Fruit fly (Drosophila melanogaster) whole organism, embryonic: ENCODE data around the gene rdhB.
A peak's percentile ranks its signal among the peaks of the same experiment; 100 is the strongest.

Experiments used
- ATbp ChIP-seq: fragments of 200-800 bp; sonication (Bioruptor generic); optimal IDR thresholded peaks from 2 replicates; lab custom pipeline; 2017; ENCODE audit warnings: missing biosample characterization, mild to moderate bottlenecking, missing genetic modification characterization, missing genetic modification reagents
- Atf3 ChIP-seq: fragments of 200-800 bp; sonication (Bioruptor generic); optimal IDR thresholded peaks from 3 replicates; lab custom pipeline; 2016; ENCODE audit warnings: missing biosample characterization, missing genetic modification characterization
- Atf6 ChIP-seq: fragments of 200-800 bp; sonication (Bioruptor generic); IDR thresholded peaks from 2 replicates; pipeline ENCODE4 v1.3.6; 2022; ENCODE audit warnings: missing biosample characterization, missing genetic modification characterization
- Bdp1 ChIP-seq: fragments of 200-800 bp; sonication (Bioruptor generic); optimal IDR thresholded peaks from 3 replicates; lab custom pipeline; 2016; ENCODE audit warnings: missing biosample characterization, missing genetic modification characterization
- Bgb ChIP-seq: fragments of 200-800 bp; sonication (Bioruptor generic); IDR thresholded peaks from 2 replicates; pipeline ENCODE4 v1.3.6; 2022; ENCODE audit warnings: missing biosample characterization, missing genetic modification characterization; ENCODE audit not compliant: partially characterized antibody
- CG10147 ChIP-seq: fragments of 200-800 bp; sonication (Bioruptor generic); optimal IDR thresholded peaks from 2 replicates; lab custom pipeline; 2019; ENCODE audit warnings: missing biosample characterization, mild to moderate bottlenecking, missing genetic modification characterization, moderate library complexity
- CG10274 ChIP-seq: fragments of 200-800 bp; sonication (Bioruptor generic); optimal IDR thresholded peaks from 3 replicates; lab custom pipeline; 2017; ENCODE audit warnings: missing biosample characterization, mild to moderate bottlenecking, missing genetic modification characterization
- CG10321 ChIP-seq: fragments of 200-800 bp; sonication (Bioruptor generic); IDR thresholded peaks from 2 replicates; pipeline ENCODE4 v1.3.6; 2022; ENCODE audit warnings: missing biosample characterization, missing genetic modification characterization
- CG10431 ChIP-seq: fragments of 200-800 bp; sonication (Bioruptor generic); optimal IDR thresholded peaks from 3 replicates; lab custom pipeline; 2018; ENCODE audit warnings: missing biosample characterization, mild to moderate bottlenecking, missing genetic modification characterization
- CG12391 ChIP-seq: fragments of 200-800 bp; sonication (Bioruptor generic); optimal IDR thresholded peaks from 3 replicates; lab custom pipeline; 2018; ENCODE audit warnings: missing biosample characterization, mild to moderate bottlenecking, missing genetic modification characterization, moderate library complexity
- CG14710 ChIP-seq: fragments of 200-800 bp; sonication (Bioruptor generic); optimal IDR thresholded peaks from 3 replicates; lab custom pipeline; 2019; ENCODE audit warnings: missing biosample characterization, mild to moderate bottlenecking, missing genetic modification characterization, moderate library complexity
- CG14860 ChIP-seq: fragments of 200-800 bp; sonication (Bioruptor generic); IDR thresholded peaks from 3 replicates; pipeline ENCODE4 v1.3.6; 2022; ENCODE audit warnings: missing biosample characterization, missing genetic modification characterization; ENCODE audit not compliant: partially characterized antibody
- CG1529 ChIP-seq: fragments of 200-800 bp; sonication (Bioruptor generic); optimal IDR thresholded peaks from 3 replicates; lab custom pipeline; 2018; ENCODE audit warnings: missing biosample characterization, missing genetic modification characterization
- CG15514 ChIP-seq: fragments of 200-800 bp; sonication (Bioruptor generic); optimal IDR thresholded peaks from 3 replicates; lab custom pipeline; 2017; ENCODE audit warnings: missing biosample characterization, missing genetic modification characterization, mild to moderate bottlenecking, moderate library complexity, missing genetic modification reagents
- CG16813 ChIP-seq: fragments of 200-800 bp; sonication (Bioruptor generic); IDR thresholded peaks from 3 replicates; pipeline ENCODE4 v1.3.6; 2022; ENCODE audit warnings: missing biosample characterization, missing genetic modification characterization; ENCODE audit not compliant: partially characterized antibody
- CG34224 ChIP-seq: fragments of 200-800 bp; sonication (Bioruptor generic); IDR thresholded peaks from 3 replicates; pipeline ENCODE4 v1.3.6; 2022; ENCODE audit warnings: missing biosample characterization, missing genetic modification characterization; ENCODE audit not compliant: partially characterized antibody
- CG4360 ChIP-seq: fragments of 200-800 bp; sonication (Bioruptor generic); IDR thresholded peaks from 2 replicates; pipeline ENCODE4 v1.3.6; 2022; ENCODE audit warnings: missing biosample characterization, missing genetic modification characterization
- CG6683 ChIP-seq: fragments of 200-800 bp; sonication (Bioruptor generic); optimal IDR thresholded peaks from 2 replicates; lab custom pipeline; 2017; ENCODE audit warnings: missing biosample characterization, mild to moderate bottlenecking, missing genetic modification characterization, missing genetic modification reagents
- CG7745 ChIP-seq: fragments of 200-800 bp; sonication (Bioruptor generic); optimal IDR thresholded peaks from 2 replicates; lab custom pipeline; 2018; ENCODE audit warnings: missing biosample characterization, mild to moderate bottlenecking, missing genetic modification characterization, moderate library complexity
- CG8290 ChIP-seq, 3 experiments: fragments of 200-800 bp; sonication (Bioruptor generic); optimal IDR thresholded peaks; 2 replicates each; lab custom pipeline; 2016 to 2019; ENCODE audit warnings: missing biosample characterization in 3 of 3, missing genetic modification characterization in 3 of 3, mild to moderate bottlenecking in 2 of 3, moderate library complexity in 1 of 3
- CG8478 ChIP-seq: fragments of >200 bp; optimal IDR thresholded peaks from 2 replicates; lab custom pipeline; 2018
- CTCF ChIP-seq: fragments of 200-800 bp; sonication (Bioruptor generic); optimal IDR thresholded peaks from 2 replicates; lab custom pipeline; 2017; ENCODE audit warnings: missing biosample characterization, mild to moderate bottlenecking, missing genetic modification characterization, moderate library complexity
- Dll ChIP-seq: fragments of 200-800 bp; sonication (Bioruptor generic); IDR thresholded peaks from 4 replicates; pipeline ENCODE4 v1.3.6; 2022; ENCODE audit warnings: missing biosample characterization, missing genetic modification characterization; ENCODE audit not compliant: partially characterized antibody
- MBD-R2 ChIP-seq: fragments of 200-800 bp; sonication (Bioruptor generic); IDR thresholded peaks from 2 replicates; pipeline ENCODE4 v1.3.6; 2022; ENCODE audit warnings: missing biosample characterization, missing genetic modification characterization
- Opbp ChIP-seq: fragments of 200-800 bp; sonication (Bioruptor generic); IDR thresholded peaks from 3 replicates; pipeline ENCODE4 v1.3.6; 2022; ENCODE audit warnings: missing biosample characterization, missing genetic modification characterization; ENCODE audit not compliant: partially characterized antibody
- Pdp1 ChIP-seq, 2 experiments: fragments of 200-800 bp; sonication (Bioruptor generic); optimal IDR thresholded peaks; 3 replicates each; lab custom pipeline; 2016; ENCODE audit warnings: missing biosample characterization in 2 of 2, missing genetic modification characterization in 2 of 2, mild to moderate bottlenecking in 1 of 2, moderate library complexity in 1 of 2
- Rx ChIP-seq: fragments of 200-800 bp; sonication (Bioruptor generic); IDR thresholded peaks from 2 replicates; pipeline ENCODE4 v1.3.6; 2022; ENCODE audit warnings: missing biosample characterization, missing genetic modification characterization
- Scr ChIP-seq: fragments of 200-800 bp; sonication (Bioruptor generic); IDR thresholded peaks from 2 replicates; pipeline ENCODE4 v1.3.6; 2022; ENCODE audit warnings: missing biosample characterization, missing genetic modification characterization; ENCODE audit not compliant: partially characterized antibody
- ato ChIP-seq: fragments of 200-800 bp; sonication (Bioruptor generic); IDR thresholded peaks from 2 replicates; pipeline ENCODE4 v1.3.6; 2022; ENCODE audit warnings: missing biosample characterization, missing genetic modification characterization; ENCODE audit not compliant: partially characterized antibody
- chinmo ChIP-seq: fragments of 200-800 bp; sonication (Bioruptor generic); IDR thresholded peaks from 4 replicates; pipeline ENCODE4 v1.3.6; 2022; ENCODE audit warnings: missing biosample characterization, missing genetic modification characterization; ENCODE audit not compliant: partially characterized antibody
- gsb-n ChIP-seq: fragments of 200-800 bp; sonication (Bioruptor generic); optimal IDR thresholded peaks from 3 replicates; lab custom pipeline; 2018; ENCODE audit warnings: missing biosample characterization, mild to moderate bottlenecking, missing genetic modification characterization
- hkb ChIP-seq, 2 experiments: fragments of 200-800 bp in 1 of 2; fragments of >200 bp in 1 of 2; sonication (Bioruptor generic) in 1 of 2; IDR thresholded peaks in 1 of 2; optimal IDR thresholded peaks in 1 of 2; 2 replicates each; pipeline versions ENCODE4 v1.3.6 to Lab custom; 2017 to 2022; ENCODE audit warnings: missing biosample characterization in 1 of 2, missing genetic modification characterization in 1 of 2
- inv ChIP-seq: fragments of 200-800 bp; sonication (Bioruptor generic); IDR thresholded peaks from 2 replicates; pipeline ENCODE4 v1.3.6; 2022; ENCODE audit warnings: missing biosample characterization, missing genetic modification characterization; ENCODE audit not compliant: partially characterized antibody
- kni ChIP-seq: fragments of 200-800 bp; sonication (Bioruptor generic); optimal IDR thresholded peaks from 3 replicates; lab custom pipeline; 2017; ENCODE audit warnings: mild to moderate bottlenecking, missing biosample characterization, missing genetic modification reagents, missing genetic modification characterization
- nerfin-2 ChIP-seq: fragments of 200-800 bp; sonication (Bioruptor generic); IDR thresholded peaks from 2 replicates; pipeline ENCODE4 v1.3.6; 2022; ENCODE audit warnings: missing biosample characterization, missing genetic modification characterization; ENCODE audit not compliant: partially characterized antibody
- pan ChIP-seq, 4 experiments: fragments of >200 bp in 3 of 4; fragments of 200-800 bp in 1 of 4; sonication (Bioruptor generic) in 1 of 4; optimal IDR thresholded peaks in 3 of 4; IDR thresholded peaks in 1 of 4; 2 replicates each; pipeline versions ENCODE4 v1.3.6 to Lab custom; 2017 to 2022; ENCODE audit warnings: missing biosample characterization in 2 of 4, missing genetic modification characterization in 2 of 4, mixed read lengths in 1 of 4
- rib ChIP-seq: fragments of 200-800 bp; sonication (Bioruptor generic); IDR thresholded peaks from 2 replicates; pipeline ENCODE4 v1.3.6; 2022; ENCODE audit warnings: missing biosample characterization, missing genetic modification characterization
- scrt ChIP-seq: fragments of 200-800 bp; sonication (Bioruptor generic); optimal IDR thresholded peaks from 2 replicates; lab custom pipeline; 2018; ENCODE audit warnings: missing biosample characterization, mild to moderate bottlenecking, missing genetic modification characterization, moderate library complexity
- sna ChIP-seq: fragments of 200-800 bp; sonication (Bioruptor generic); IDR thresholded peaks from 2 replicates; pipeline ENCODE4 v1.3.6; 2022; ENCODE audit warnings: missing biosample characterization, missing genetic modification characterization; ENCODE audit not compliant: partially characterized antibody
- sug ChIP-seq: fragments of 200-800 bp; optimal IDR thresholded peaks from 2 replicates; lab custom pipeline; 2019; ENCODE audit warnings: missing biosample characterization, mild to moderate bottlenecking, missing genetic modification characterization, moderate library complexity
- tll ChIP-seq, 2 experiments: fragments of 200-800 bp in 1 of 2; fragments of >200 bp in 1 of 2; sonication (Bioruptor generic) in 1 of 2; optimal IDR thresholded peaks; 2 replicates each; lab custom pipeline; 2017 to 2019; ENCODE audit warnings: missing biosample characterization in 2 of 2, missing genetic modification characterization in 2 of 2, mild to moderate bottlenecking in 1 of 2, moderate library complexity in 1 of 2
- wdn ChIP-seq: fragments of 200-800 bp; sonication (Bioruptor generic); IDR thresholded peaks from 2 replicates; pipeline ENCODE4 v1.3.6; 2022; ENCODE audit warnings: missing biosample characterization, missing genetic modification characterization

rdhB gene

DNA sequence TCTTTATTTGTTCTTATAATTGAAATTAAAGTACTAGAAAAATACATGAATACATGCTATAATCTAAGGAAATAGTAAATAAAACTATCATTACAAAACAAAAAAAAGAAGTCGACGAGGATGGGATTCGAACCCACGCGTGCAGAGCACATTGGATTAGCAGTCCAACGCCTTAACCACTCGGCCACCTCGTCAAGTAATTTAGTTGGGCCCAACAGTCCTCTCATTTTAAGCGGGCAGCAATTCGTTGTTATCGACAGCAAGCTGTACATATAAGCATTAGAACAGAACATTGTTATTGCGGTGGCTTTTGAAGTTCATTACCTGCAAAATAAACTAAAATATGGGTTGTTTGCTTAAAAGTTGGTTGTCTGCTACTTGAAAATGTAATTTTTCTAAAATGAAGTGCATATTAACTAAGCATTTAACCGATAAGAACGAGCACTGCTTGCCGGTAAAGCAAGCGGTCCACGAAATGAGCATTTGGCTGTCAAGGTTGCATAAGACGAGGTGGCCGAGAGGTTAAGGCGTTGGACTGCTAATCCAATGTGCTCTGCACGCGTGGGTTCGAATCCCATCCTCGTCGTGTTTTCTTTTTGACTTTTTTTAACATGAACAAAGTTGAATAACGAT lies 45.7 kb downstream of the rdhB start (continued):
- no peak for TF ChIP-seq CG8290 (GFP tag; optimal IDR thresholded peaks at IDR 0.05; lab: Kevin White, UChicago)
- TF ChIP-seq CG8290 (tag; optimal IDR thresholded peaks at IDR 0.05; lab: Kevin White, UChicago): peak in 1 of 2 experiments; percentile 16
- TF ChIP-seq tll (GFP tag; optimal IDR thresholded peaks at IDR 0.05; lab: Kevin White, UChicago): no peak
- TF ChIP-seq CG12391 (tag; lab: Kevin White, UChicago): peak; percentile 22
- no peak for TF ChIP-seq wdn (GFP tag; lab: Robert Waterston, UW)
- TF ChIP-seq CG6683: no peak
- peak; percentile 100 for TF ChIP-seq Bdp1 (GFP tag; lab: Kevin White, UChicago)
- TF ChIP-seq CG4360: 0 out of 2 replicates have a peak, but pooled peaks have one; percentile 16
- TF ChIP-seq Scr (GFP tag; lab: Robert Waterston, UW): peak; percentile 68
- TF ChIP-seq CG1529 (GFP tag; lab: Kevin White, UChicago): no peak
- no peak for TF ChIP-seq rib (GFP tag; lab: Robert Waterston, UW)
- peak; percentile 80 for TF ChIP-seq CG16813 (GFP tag; lab: Robert Waterston, UW)
- TF ChIP-seq ato (GFP tag; lab: Robert Waterston, UW): peak; percentile 74
- TF ChIP-seq kni (GFP tag; lab: Kevin White, UChicago): no peak
- peak; percentile 55; the same call in 2 of the 3 replicates for TF ChIP-seq CG34224 (GFP tag; lab: Robert Waterston, UW)
- TF ChIP-seq sna: peak; percentile 62; the same call in 1 of the 2 replicates
- no peak for TF ChIP-seq MBD-R2
- TF ChIP-seq CG7745 (tag; lab: Kevin White, UChicago): no peak
- no peak for TF ChIP-seq sug (tag; lab: Kevin White, UChicago)
- TF ChIP-seq CG10147: peak; percentile 21
- TF ChIP-seq Atf6 (GFP tag; lab: Robert Waterston, UW): 0 out of 2 replicates have a peak, but pooled peaks have one; percentile 27
- peak; percentile 81 for TF ChIP-seq CG8478
- TF ChIP-seq CG14860: peak; percentile 88
- TF ChIP-seq gsb-n (tag; lab: Kevin White, UChicago): no peak
- TF ChIP-seq CTCF (GFP tag; lab: Kevin White, UChicago): peak; percentile 55
- TF ChIP-seq nerfin-2: peak; percentile 86
- no peak for TF ChIP-seq Atf3 (GFP tag; lab: Kevin White, UChicago)
- TF ChIP-seq Opbp: peak; percentile 92
- no peak for TF ChIP-seq ATbp (GFP tag; lab: Kevin White, UChicago)
- no peak for TF ChIP-seq scrt (GFP tag; lab: Kevin White, UChicago)
- TF ChIP-seq CG10431: peak; percentile 53
- TF ChIP-seq Bgb (GFP tag; lab: Robert Waterston, UW): peak; percentile 87
- no peak for TF ChIP-seq pan (optimal IDR thresholded peaks at IDR 0.05; lab: Kevin White, UChicago)
- peak in 1 of 2 experiments; percentile 12 for TF ChIP-seq pan (GFP tag; optimal IDR thresholded peaks at IDR 0.05 in 1 of 2, IDR thresholded peaks at IDR 0.05 in 1 of 2)
- TF ChIP-seq chinmo (GFP tag; lab: Robert Waterston, UW): peak; percentile 95
- peak; percentile 5 for TF ChIP-seq CG14710
- TF ChIP-seq Rx (GFP tag; lab: Robert Waterston, UW): no peak
- TF ChIP-seq Pdp1 (GFP tag; optimal IDR thresholded peaks at IDR 0.05; lab: Kevin White, UChicago): peak in 1 of 2 experiments; percentile 99
- TF ChIP-seq hkb (optimal IDR thresholded peaks at IDR 0.05; lab: Kevin White, UChicago): peak; percentile 55
- TF ChIP-seq hkb (GFP tag; IDR thresholded peaks at IDR 0.05; lab: Robert Waterston, UW): no peak
- 0 out of 4 replicates have a peak, but pooled peaks have one; percentile 56 for TF ChIP-seq Dll (GFP tag; lab: Robert Waterston, UW)
- TF ChIP-seq CG15514 (GFP tag; lab: Kevin White, UChicago): no peak
- no peak for TF ChIP-seq CG10274 (GFP tag; lab: Kevin White, UChicago)
- TF ChIP-seq CG10321 (GFP tag; lab: Robert Waterston, UW): no peak
- TF ChIP-seq inv (GFP tag; lab: Robert Waterston, UW): peak; percentile 44; the same call in 1 of the 2 replicates
